Fruit fly (Drosophila melanogaster) whole organism, embryonic: ENCODE results near the gene Nubp1.

Experiments used
- B-H1 ChIP-seq: fragments of 200-800 bp; sonication (Bioruptor generic); IDR thresholded peaks from 3 replicates; pipeline ENCODE4 v1.3.6; 2022; ENCODE audit warnings: missing biosample characterization, missing genetic modification characterization
- CG12219 ChIP-seq: fragments of 200-800 bp; sonication (Bioruptor generic); optimal IDR thresholded peaks from 3 replicates; lab custom pipeline; 2018; ENCODE audit warnings: missing biosample characterization, mild to moderate bottlenecking, missing genetic modification characterization
- CG14050 ChIP-seq: fragments of 200-800 bp; sonication (Bioruptor generic); IDR thresholded peaks from 3 replicates; pipeline ENCODE4 v1.3.6; 2022; ENCODE audit warnings: missing biosample characterization, missing genetic modification characterization
- CG15073 ChIP-seq: fragments of 200-800 bp; sonication (Bioruptor generic); optimal IDR thresholded peaks from 2 replicates; lab custom pipeline; 2016; ENCODE audit warnings: missing biosample characterization, missing genetic modification characterization
- CG18476 ChIP-seq: fragments of 200-800 bp; sonication (Bioruptor generic); optimal IDR thresholded peaks from 2 replicates; lab custom pipeline; 2016; ENCODE audit warnings: missing biosample characterization, mild to moderate bottlenecking, missing genetic modification characterization
- CG2129 ChIP-seq: fragments of 200-800 bp; sonication (Bioruptor generic); IDR thresholded peaks from 2 replicates; pipeline ENCODE4 v1.3.6; 2022; ENCODE audit warnings: missing biosample characterization, missing genetic modification characterization; ENCODE audit not compliant: partially characterized antibody
- CG2712 ChIP-seq: fragments of 200-800 bp; optimal IDR thresholded peaks from 3 replicates; lab custom pipeline; 2019; ENCODE audit warnings: missing biosample characterization, mild to moderate bottlenecking, missing genetic modification characterization, moderate library complexity
- CG3065 ChIP-seq: fragments of 200-800 bp; sonication (Bioruptor generic); optimal IDR thresholded peaks from 2 replicates; lab custom pipeline; 2016; ENCODE audit warnings: missing biosample characterization, missing genetic modification characterization
- CG31224 ChIP-seq: fragments of 200-800 bp; sonication (Bioruptor generic); IDR thresholded peaks from 2 replicates; pipeline ENCODE4 v1.3.6; 2022; ENCODE audit warnings: missing biosample characterization, missing genetic modification characterization
- CG31365 ChIP-seq: fragments of 200-800 bp; sonication (Bioruptor generic); optimal IDR thresholded peaks from 2 replicates; lab custom pipeline; 2018; ENCODE audit warnings: missing biosample characterization, mild to moderate bottlenecking, missing genetic modification characterization
- CG34422 ChIP-seq: fragments of 200-800 bp; sonication (Bioruptor generic); IDR thresholded peaks from 3 replicates; pipeline ENCODE4 v1.3.6; 2022; ENCODE audit warnings: missing biosample characterization, missing genetic modification characterization
- CG3995 ChIP-seq: fragments of 200-800 bp; sonication (Bioruptor generic); optimal IDR thresholded peaks from 3 replicates; lab custom pipeline; 2016; ENCODE audit warnings: missing biosample characterization, missing genetic modification characterization
- CG5953 ChIP-seq: fragments of 200-800 bp; sonication (Bioruptor generic); IDR thresholded peaks from 2 replicates; pipeline ENCODE4 v1.3.6; 2022; ENCODE audit warnings: missing biosample characterization, missing genetic modification characterization
- CG7271 ChIP-seq: fragments of 200-800 bp; sonication (Bioruptor generic); optimal IDR thresholded peaks from 2 replicates; lab custom pipeline; 2018; ENCODE audit warnings: missing biosample characterization, mild to moderate bottlenecking, missing genetic modification characterization, moderate library complexity
- CG8290 ChIP-seq, 3 experiments: fragments of 200-800 bp; sonication (Bioruptor generic); optimal IDR thresholded peaks; 2 replicates each; lab custom pipeline; 2016 to 2019; ENCODE audit warnings: missing biosample characterization in 3 of 3, missing genetic modification characterization in 3 of 3, mild to moderate bottlenecking in 2 of 3, moderate library complexity in 1 of 3
- Dip3 ChIP-seq: fragments of 200-800 bp; sonication (Bioruptor generic); optimal IDR thresholded peaks from 3 replicates; lab custom pipeline; 2016; ENCODE audit warnings: missing biosample characterization, missing genetic modification characterization
- E2f2 ChIP-seq: fragments of 200-800 bp; sonication (Bioruptor generic); IDR thresholded peaks from 2 replicates; pipeline ENCODE4 v1.3.6; 2022; ENCODE audit warnings: missing biosample characterization, missing genetic modification characterization
- Elba2 ChIP-seq: fragments of 200-800 bp; sonication (Bioruptor generic); optimal IDR thresholded peaks from 3 replicates; lab custom pipeline; 2016; ENCODE audit warnings: missing biosample characterization, missing genetic modification characterization
- Fer3 ChIP-seq: fragments of 200-800 bp; sonication (Bioruptor generic); optimal IDR thresholded peaks from 2 replicates; lab custom pipeline; 2018; ENCODE audit warnings: missing biosample characterization, mild to moderate bottlenecking, missing genetic modification characterization, moderate library complexity
- HHEX ChIP-seq: fragments of 200-800 bp; sonication (Bioruptor generic); optimal IDR thresholded peaks from 3 replicates; lab custom pipeline; 2017; ENCODE audit warnings: missing biosample characterization, mild to moderate bottlenecking, missing genetic modification characterization, missing genetic modification reagents
- HLH54F ChIP-seq: fragments of 200-800 bp; sonication (Bioruptor generic); optimal IDR thresholded peaks from 3 replicates; lab custom pipeline; 2016; ENCODE audit warnings: missing biosample characterization, missing genetic modification characterization
- Hmr ChIP-seq: fragments of 200-800 bp; sonication (Bioruptor generic); optimal IDR thresholded peaks from 3 replicates; lab custom pipeline; 2017; ENCODE audit warnings: mild to moderate bottlenecking, missing biosample characterization, missing genetic modification reagents, missing genetic modification characterization
- Hr39 ChIP-seq: fragments of >200 bp; optimal IDR thresholded peaks from 2 replicates; lab custom pipeline; 2017
- Hr51 ChIP-seq, 2 experiments: fragments of 200-800 bp; sonication (Bioruptor generic); optimal IDR thresholded peaks; 2 replicates in 1 of 2; 3 replicates in 1 of 2; lab custom pipeline; 2016 to 2018; ENCODE audit warnings: missing biosample characterization in 2 of 2, missing genetic modification characterization in 2 of 2, mild to moderate bottlenecking in 1 of 2, moderate library complexity in 1 of 2
- MTF-1 ChIP-seq: fragments of 200-800 bp; sonication (Bioruptor generic); optimal IDR thresholded peaks from 2 replicates; lab custom pipeline; 2018; ENCODE audit warnings: missing biosample characterization, mild to moderate bottlenecking, missing genetic modification characterization, borderline replicate concordance
- NC2β ChIP-seq: fragments of 200-800 bp; sonication (Bioruptor generic); optimal IDR thresholded peaks from 2 replicates; lab custom pipeline; 2016; ENCODE audit warnings: missing biosample characterization, missing genetic modification characterization
- Sry-β ChIP-seq: fragments of 200-800 bp; sonication (Bioruptor generic); optimal IDR thresholded peaks from 2 replicates; lab custom pipeline; 2018; ENCODE audit warnings: missing biosample characterization, mild to moderate bottlenecking, missing genetic modification characterization, moderate library complexity
- Taf1 ChIP-seq: fragments of 200-800 bp; sonication (Bioruptor generic); IDR thresholded peaks from 2 replicates; pipeline ENCODE4 v1.3.6; 2022; ENCODE audit warnings: missing biosample characterization, missing genetic modification characterization
- ac ChIP-seq: fragments of 200-800 bp; sonication (Bioruptor generic); optimal IDR thresholded peaks from 3 replicates; lab custom pipeline; 2017; ENCODE audit warnings: missing biosample characterization, mild to moderate bottlenecking, missing genetic modification characterization
- bbx ChIP-seq: fragments of 200-800 bp; sonication (Bioruptor generic); IDR thresholded peaks from 2 replicates; pipeline ENCODE4 v1.3.6; 2022; ENCODE audit warnings: missing biosample characterization, missing genetic modification characterization; ENCODE audit not compliant: partially characterized antibody
- chn ChIP-seq: fragments of 200-800 bp; sonication (Bioruptor generic); optimal IDR thresholded peaks from 2 replicates; lab custom pipeline; 2016; ENCODE audit warnings: missing biosample characterization, missing genetic modification characterization
- croc ChIP-seq: fragments of 200-800 bp; sonication (Bioruptor generic); conservative IDR thresholded peaks from 3 replicates; pipeline ENCODE4 v1.3.6; 2022; ENCODE audit warnings: missing biosample characterization, missing genetic modification characterization
- emc ChIP-seq: fragments of 200-800 bp; sonication (Bioruptor generic); optimal IDR thresholded peaks from 2 replicates; lab custom pipeline; 2016; ENCODE audit warnings: missing biosample characterization, missing genetic modification characterization
- exex ChIP-seq: fragments of 200-800 bp; sonication (Bioruptor generic); optimal IDR thresholded peaks from 4 replicates; lab custom pipeline; 2018; ENCODE audit warnings: missing biosample characterization, mild to moderate bottlenecking, missing genetic modification characterization, moderate library complexity
- ftz-f1 ChIP-seq: fragments of 200-800 bp; sonication (Bioruptor generic); optimal IDR thresholded peaks from 2 replicates; lab custom pipeline; 2016; ENCODE audit warnings: missing biosample characterization, missing genetic modification characterization
- gcm ChIP-seq: fragments of 200-800 bp; sonication (Bioruptor generic); optimal IDR thresholded peaks from 2 replicates; lab custom pipeline; 2019; ENCODE audit warnings: missing biosample characterization, mild to moderate bottlenecking, missing genetic modification characterization, moderate library complexity
- her ChIP-seq: fragments of 200-800 bp; sonication (Bioruptor generic); optimal IDR thresholded peaks from 2 replicates; lab custom pipeline; 2016; ENCODE audit warnings: missing biosample characterization, missing genetic modification characterization
- hth ChIP-seq: fragments of >200 bp; optimal IDR thresholded peaks from 2 replicates; lab custom pipeline; 2017; ENCODE audit warnings: inconsistent platforms
- lmd ChIP-seq: fragments of 200-800 bp; sonication (Bioruptor generic); IDR thresholded peaks from 2 replicates; pipeline ENCODE4 v1.3.6; 2022; ENCODE audit warnings: missing biosample characterization, missing genetic modification characterization
- nmo ChIP-seq: fragments of 200-800 bp; sonication (Bioruptor generic); optimal IDR thresholded peaks from 2 replicates; lab custom pipeline; 2018; ENCODE audit warnings: missing biosample characterization, mild to moderate bottlenecking, missing genetic modification characterization, moderate library complexity
- scrt ChIP-seq: fragments of 200-800 bp; sonication (Bioruptor generic); optimal IDR thresholded peaks from 2 replicates; lab custom pipeline; 2018; ENCODE audit warnings: missing biosample characterization, mild to moderate bottlenecking, missing genetic modification characterization, moderate library complexity
- sd ChIP-seq: fragments of 200-800 bp; sonication (Bioruptor generic); optimal IDR thresholded peaks from 3 replicates; lab custom pipeline; 2018; ENCODE audit warnings: missing biosample characterization, mild to moderate bottlenecking, missing genetic modification characterization, moderate library complexity
- sisA ChIP-seq: fragments of 200-800 bp; sonication (Bioruptor generic); IDR thresholded peaks from 2 replicates; pipeline ENCODE4 v1.3.6; 2022; ENCODE audit warnings: missing biosample characterization, missing genetic modification characterization
- sug ChIP-seq: fragments of 200-800 bp; optimal IDR thresholded peaks from 2 replicates; lab custom pipeline; 2019; ENCODE audit warnings: missing biosample characterization, mild to moderate bottlenecking, missing genetic modification characterization, moderate library complexity
- ttk ChIP-seq: fragments of 200-800 bp; sonication (Bioruptor generic); IDR thresholded peaks from 2 replicates; pipeline ENCODE4 v2.1.2; 2022; ENCODE audit warnings: missing biosample characterization, missing genetic modification characterization
- tup ChIP-seq: fragments of 200-800 bp; sonication (Bioruptor generic); optimal IDR thresholded peaks from 2 replicates; lab custom pipeline; 2016; ENCODE audit warnings: missing biosample characterization, mild to moderate bottlenecking, missing genetic modification characterization, moderate library complexity
- vnd ChIP-seq: fragments of 200-800 bp; sonication (Bioruptor generic); IDR thresholded peaks from 3 replicates; pipeline ENCODE4 v1.3.6; 2022; ENCODE audit warnings: missing biosample characterization, missing genetic modification characterization; ENCODE audit not compliant: partially characterized antibody
- zf30C ChIP-seq: fragments of 200-800 bp; sonication (Bioruptor generic); optimal IDR thresholded peaks from 3 replicates; lab custom pipeline; 2018; ENCODE audit warnings: missing biosample characterization, mild to moderate bottlenecking, missing genetic modification characterization

The Nubp1 gene

dm6 chr2L:16715841-16716701 is 16.3 kb upstream of the Nubp1 start, which contains the start of the genes Cyt-c-d and CG31808 (continued):
- TF ChIP-seq CG34422 (GFP tag; lab: Robert Waterston, UW), result peak; percentile 96
- peak; percentile 86 for TF ChIP-seq CG31224 (GFP tag; lab: Robert Waterston, UW)
- peak; percentile 87 for TF ChIP-seq Dip3 (GFP tag; lab: Kevin White, UChicago)
- peak; percentile 95 for TF ChIP-seq Fer3
- no peak for TF ChIP-seq vnd (GFP tag; lab: Robert Waterston, UW)
- peak; percentile 85 to 98 for TF ChIP-seq Hr51 (GFP tag; optimal IDR thresholded peaks at IDR 0.05; lab: Kevin White, UChicago)
- peak; percentile 83 for TF ChIP-seq sd (tag; lab: Kevin White, UChicago)
- peak; percentile 97 for TF ChIP-seq lmd (GFP tag; lab: Robert Waterston, UW)
- no peak for TF ChIP-seq CG2129
- TF ChIP-seq tup, result peak; percentile 92
- peak; percentile 86 for TF ChIP-seq E2f2 (GFP tag; lab: Robert Waterston, UW)
- TF ChIP-seq Hr39 (lab: Kevin White, UChicago), result no peak
- TF ChIP-seq ttk, result peak; percentile 99
- TF ChIP-seq ac (GFP tag; lab: Kevin White, UChicago), result peak; percentile 79
- peak; percentile 88 for TF ChIP-seq CG8290 (GFP tag; optimal IDR thresholded peaks at IDR 0.05; lab: Kevin White, UChicago)
- TF ChIP-seq CG8290 (tag; optimal IDR thresholded peaks at IDR 0.05; lab: Kevin White, UChicago), result peak; percentile 84 to 93
- TF ChIP-seq NC2β (GFP tag; lab: Kevin White, UChicago), result peak; percentile 92
- TF ChIP-seq zf30C (GFP tag; lab: Kevin White, UChicago), result peak; percentile 93
- peak; percentile 80 for TF ChIP-seq her (GFP tag; lab: Kevin White, UChicago)
- TF ChIP-seq CG3065 (GFP tag; lab: Kevin White, UChicago), result peak; percentile 89
- peak; percentile 72 for TF ChIP-seq emc (GFP tag; lab: Kevin White, UChicago)
- TF ChIP-seq CG31365 (tag; lab: Kevin White, UChicago), result peak; percentile 72
- peak; percentile 98 for TF ChIP-seq nmo
- TF ChIP-seq sisA (GFP tag; lab: Robert Waterston, UW), result peak; percentile 97
- TF ChIP-seq CG2712 (tag; lab: Kevin White, UChicago), result peak; percentile 98
- TF ChIP-seq gcm, result peak; percentile 98
- peak; percentile 97 for TF ChIP-seq CG12219 (GFP tag; lab: Kevin White, UChicago)
- TF ChIP-seq hth (lab: Kevin White, UChicago), result no peak
- peak; percentile 96 for TF ChIP-seq scrt (GFP tag; lab: Kevin White, UChicago)
- peak; percentile 46 for TF ChIP-seq CG3995
- TF ChIP-seq HHEX (GFP tag; lab: Kevin White, UChicago), result peak; percentile 94
- TF ChIP-seq Hmr (GFP tag; lab: Kevin White, UChicago), result peak; percentile 98
- peak; percentile 96 for TF ChIP-seq CG18476 (GFP tag; lab: Kevin White, UChicago)
- peak; percentile 49 for TF ChIP-seq ftz-f1
- peak; percentile 95 for TF ChIP-seq B-H1 (GFP tag; lab: Robert Waterston, UW)
- no peak for TF ChIP-seq Elba2 (GFP tag; lab: Kevin White, UChicago)
- TF ChIP-seq exex (tag; lab: Kevin White, UChicago), result peak; percentile 76
- peak; percentile 73 for TF ChIP-seq Sry-β (GFP tag; lab: Kevin White, UChicago)
- peak; percentile 85 for TF ChIP-seq HLH54F (GFP tag; lab: Kevin White, UChicago)
- TF ChIP-seq croc (GFP tag; lab: Robert Waterston, UW), result peak; percentile 97
- TF ChIP-seq CG15073, result peak; percentile 80
- peak; percentile 96 for TF ChIP-seq chn
- peak; percentile 96 for TF ChIP-seq CG5953
- peak; percentile 86 for TF ChIP-seq MTF-1 (GFP tag; lab: Kevin White, UChicago)
- peak; percentile 78 for TF ChIP-seq CG7271 (tag; lab: Kevin White, UChicago)
- TF ChIP-seq bbx (GFP tag; lab: Robert Waterston, UW), result peak; percentile 63
- peak; percentile 80 for TF ChIP-seq Taf1
- TF ChIP-seq CG14050 (GFP tag; lab: Robert Waterston, UW), result peak; percentile 98
- peak; percentile 82 for TF ChIP-seq sug (tag; lab: Kevin White, UChicago)
